Worm (Caenorhabditis elegans) whole organism, L4 larva: ENCODE results near the gene seb-3.

Experiments used
- F26F4.8 ChIP-seq: fragments of 200-800 bp; sonication (Bioruptor generic); conservative IDR thresholded peaks from 2 replicates; pipeline ENCODE4 v1.3.6; 2022; ENCODE audit warnings: missing genetic modification characterization, missing compliant biosample characterization
- ama-1 ChIP-seq: fragments of 150-350 bp; optimal IDR thresholded peaks from 2 replicates; lab custom pipeline; 2014; ENCODE audit warnings: inconsistent platforms, mixed read lengths
- cey-2 ChIP-seq: sonication (generic microtip); optimal IDR thresholded peaks from 3 replicates; lab custom pipeline; 2017; ENCODE audit warnings: missing genetic modification characterization, mild to moderate bottlenecking, missing compliant biosample characterization, antibody characterized with exemption, borderline replicate concordance; ENCODE audit not compliant: insufficient read depth
- egl-27 ChIP-seq: sonication (generic microtip); optimal IDR thresholded peaks from 3 replicates; lab custom pipeline; 2017; ENCODE audit warnings: missing biosample characterization, missing genetic modification reagents, missing genetic modification characterization
- fkh-10 ChIP-seq: fragments of 150-350 bp; optimal IDR thresholded peaks from 2 replicates; lab custom pipeline; 2014; ENCODE audit warnings: missing biosample characterization, missing genetic modification reagents, missing genetic modification characterization
- madf-5 ChIP-seq, 2 experiments: fragments of 200-800 bp; sonication (Bioruptor generic); IDR thresholded peaks; 2 replicates each; pipeline ENCODE4 v1.3.6; 2022; ENCODE audit warnings: missing compliant biosample characterization in 2 of 2, missing genetic modification characterization in 2 of 2
- mdl-1 ChIP-seq, 2 experiments: fragments of 150-350 bp in 1 of 2; sonication (generic microtip) in 1 of 2; optimal IDR thresholded peaks; 2 replicates each; lab custom pipeline; 2014 to 2017; ENCODE audit warnings: missing biosample characterization in 2 of 2, missing genetic modification characterization in 2 of 2
- nhr-42 ChIP-seq: fragments of 200-800 bp; sonication (Bioruptor generic); IDR thresholded peaks from 2 replicates; pipeline ENCODE4 v1.3.6; 2022; ENCODE audit warnings: missing genetic modification characterization, missing compliant biosample characterization
- set-16 ChIP-seq: fragments of 200-800 bp; sonication (Bioruptor generic); IDR thresholded peaks from 2 replicates; pipeline ENCODE4 v1.3.6; 2022; ENCODE audit warnings: missing genetic modification reagents, missing genetic modification characterization, missing compliant biosample characterization
- spr-3 ChIP-seq: fragments of 200-800 bp; sonication (Bioruptor generic); optimal IDR thresholded peaks from 2 replicates; lab custom pipeline; 2018; ENCODE audit warnings: mild to moderate bottlenecking, missing genetic modification characterization, missing compliant biosample characterization
- unc-130 ChIP-seq: sonication (generic microtip); optimal IDR thresholded peaks from 2 replicates; lab custom pipeline; 2016; ENCODE audit warnings: missing genetic modification reagents, missing genetic modification characterization, missing compliant biosample characterization
- unc-62 ChIP-seq, 3 experiments: fragments of 150-350 bp in 1 of 3; sonication (generic microtip); optimal IDR thresholded peaks in 2 of 3; peaks in 1 of 3; 1 replicate in 1 of 3; 2 replicates in 2 of 3; lab custom pipeline; 2014 to 2017; ENCODE audit warnings: missing biosample characterization in 3 of 3, missing genetic modification characterization in 3 of 3, missing genetic modification reagents in 3 of 3, missing genotype in 1 of 3
- zag-1 ChIP-seq: fragments of 150-350 bp; optimal IDR thresholded peaks from 2 replicates; lab custom pipeline; 2014; ENCODE audit warnings: missing biosample characterization, missing genetic modification characterization

DNA sequence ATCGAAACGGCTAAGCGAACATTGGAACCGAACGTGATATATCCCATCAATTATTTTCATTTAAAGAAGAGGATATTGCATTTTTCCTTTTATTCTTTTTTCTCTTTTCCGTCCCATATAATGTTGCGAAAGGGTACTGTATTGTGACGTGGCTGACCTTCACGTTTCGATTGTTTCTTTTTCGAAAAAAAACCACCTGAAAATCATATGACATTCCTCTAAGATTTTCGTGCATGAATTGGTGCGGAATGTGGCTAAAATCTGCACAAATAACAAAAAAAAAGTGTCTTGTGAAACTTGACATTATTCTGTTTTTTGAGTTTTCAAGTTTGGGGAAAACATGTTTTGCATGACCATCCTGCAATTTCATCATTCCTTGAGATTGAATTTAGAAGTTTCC lies 52.2 kb downstream of the seb-3 start:
- TF ChIP-seq madf-5 (GFP tag; IDR thresholded peaks at IDR 0.05; lab: Robert Waterston, UW) (no peak), mdl-1 (tag; optimal IDR thresholded peaks at IDR 0.05; lab: Kevin White, UChicago) (no peak), ama-1 (no peak), F26F4.8 (GFP tag; lab: Robert Waterston, UW) (no peak), egl-27 (tag; lab: Kevin White, UChicago) (no peak), fkh-10 (GFP tag; lab: Kevin White, UChicago) (no peak), cey-2 (no peak), unc-130 (GFP tag; lab: Kevin White, UChicago) (no peak), set-16 (GFP tag; lab: Robert Waterston, UW) (no peak), zag-1 (tag; lab: Kevin White, UChicago) (no peak), unc-62 (GFP tag; optimal IDR thresholded peaks at IDR 0.05 in 1 of 2; lab: Kevin White, UChicago) (no peak), unc-62 (tag; optimal IDR thresholded peaks at IDR 0.05; lab: Kevin White, UChicago) (no peak), nhr-42 (GFP tag; lab: Robert Waterston, UW) (no peak), spr-3 (GFP tag; lab: Kevin White, UChicago) (no peak)
